Worm (Caenorhabditis elegans): Measurements from ENCODE around the gene unc-3.

DNA sequence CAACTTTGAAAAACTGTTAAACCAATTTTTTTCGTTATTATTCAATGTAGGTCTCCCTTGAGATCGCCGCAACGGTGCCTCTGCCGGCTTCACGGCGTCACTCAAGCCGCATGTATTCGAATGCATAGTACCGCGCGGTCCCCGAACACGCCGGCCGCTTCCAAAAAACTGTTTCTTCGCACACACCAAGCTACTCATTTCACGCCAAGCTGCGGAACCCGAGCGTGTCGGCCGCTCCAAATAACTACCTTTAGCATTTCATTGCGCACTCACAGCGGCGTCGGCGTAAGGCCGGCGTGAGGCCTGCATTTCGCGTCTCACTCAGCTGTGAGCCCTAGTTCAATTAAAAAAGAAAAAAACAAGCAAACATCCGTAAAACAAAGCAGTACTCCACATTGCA is 16.7 kb upstream of the unc-3 start:
- no peak for TF ChIP-seq lin-54 (GFP tag; optimal IDR thresholded peaks at IDR 0.05)
- no peak for TF ChIP-seq Y53G8AR.9 (GFP tag; conservative IDR thresholded peaks at IDR 0.05)
- TF ChIP-seq Y95B8A.8 (GFP tag; IDR thresholded peaks at IDR 0.05), result no peak
- no peak for TF ChIP-seq chd-7 (tag; optimal IDR thresholded peaks at IDR 0.05)
